Worm (Caenorhabditis elegans) whole organism, mixed stage, embryonic: ENCODE results near the gene ccep-97.

Experiments used
- bed-3 ChIP-seq: fragments of 200-800 bp; sonication (Bioruptor generic); optimal IDR thresholded peaks from 3 replicates; lab custom pipeline; 2018; ENCODE audit warnings: mild to moderate bottlenecking, missing genetic modification characterization, moderate library complexity, missing compliant biosample characterization
- elt-1 ChIP-seq: sonication (generic microtip); optimal IDR thresholded peaks from 2 replicates; lab custom pipeline; 2017; ENCODE audit warnings: missing genetic modification characterization, mild to moderate bottlenecking, missing compliant biosample characterization, antibody characterized with exemption, moderate library complexity, borderline replicate concordance; ENCODE audit not compliant: insufficient read depth
- elt-3 ChIP-seq: fragments of 150-350 bp; optimal IDR thresholded peaks from 2 replicates; lab custom pipeline; 2014; ENCODE audit warnings: missing biosample characterization, missing genetic modification characterization
- mep-1 ChIP-seq: fragments of 150-350 bp; optimal IDR thresholded peaks from 2 replicates; lab custom pipeline; 2017; ENCODE audit warnings: missing biosample characterization, missing genetic modification reagents, missing genetic modification characterization, inconsistent platforms
- nhr-12 ChIP-seq: fragments of 150-350 bp; optimal IDR thresholded peaks from 2 replicates; lab custom pipeline; 2014; ENCODE audit warnings: missing biosample characterization, missing genetic modification characterization
- nhr-2 ChIP-seq: fragments of 150-350 bp; optimal IDR thresholded peaks from 2 replicates; lab custom pipeline; 2014; ENCODE audit warnings: missing biosample characterization, missing genetic modification characterization
- nhr-237 ChIP-seq: fragments of 150-350 bp; optimal IDR thresholded peaks from 2 replicates; lab custom pipeline; 2014; ENCODE audit warnings: missing biosample characterization, missing genetic modification characterization
- nhr-28 ChIP-seq: fragments of 150-350 bp; optimal IDR thresholded peaks from 2 replicates; lab custom pipeline; 2014; ENCODE audit warnings: missing biosample characterization, missing genetic modification characterization
- nhr-76 ChIP-seq: sonication (generic microtip); optimal IDR thresholded peaks from 2 replicates; lab custom pipeline; 2017; ENCODE audit warnings: missing biosample characterization, missing genetic modification characterization
- pha-4 ChIP-seq: fragments of 150-350 bp; optimal IDR thresholded peaks from 2 replicates; lab custom pipeline; 2018; ENCODE audit warnings: missing biosample characterization, missing genetic modification reagents, missing genetic modification characterization
- unc-39 ChIP-seq: fragments of 150-350 bp; optimal IDR thresholded peaks from 2 replicates; lab custom pipeline; 2014; ENCODE audit warnings: missing biosample characterization, missing genetic modification characterization
- ztf-11 ChIP-seq: fragments of 150-350 bp; optimal IDR thresholded peaks from 2 replicates; lab custom pipeline; 2014; ENCODE audit warnings: missing biosample characterization, missing genetic modification characterization

- TF ChIP-seq pha-4 (tag; lab: Kevin White, UChicago): no peak
- no peak for TF ChIP-seq unc-39 (tag; lab: Kevin White, UChicago)
- TF ChIP-seq nhr-76 (tag; lab: Kevin White, UChicago): no peak
- TF ChIP-seq mep-1 (tag; lab: Kevin White, UChicago): no peak
- no peak for TF ChIP-seq nhr-2 (tag; lab: Kevin White, UChicago)
- no peak for TF ChIP-seq ztf-11
- no peak for TF ChIP-seq bed-3 (GFP tag; lab: Kevin White, UChicago)
- no peak for TF ChIP-seq nhr-12 (tag; lab: Kevin White, UChicago)
- TF ChIP-seq nhr-28 (tag; lab: Kevin White, UChicago): no peak
- no peak for TF ChIP-seq elt-1 (tag; lab: Kevin White, UChicago)
- no peak for TF ChIP-seq elt-3 (tag; lab: Kevin White, UChicago)
- no peak for TF ChIP-seq nhr-237 (tag; lab: Kevin White, UChicago)
These were observed 17.7 kb downstream of the ccep-97 start, which contains the start of gene R02F11.1 for ce11 chrV:4800794-4801193.
